Fruit fly (Drosophila melanogaster): ENCODE results near the gene CG3347.

DNA sequence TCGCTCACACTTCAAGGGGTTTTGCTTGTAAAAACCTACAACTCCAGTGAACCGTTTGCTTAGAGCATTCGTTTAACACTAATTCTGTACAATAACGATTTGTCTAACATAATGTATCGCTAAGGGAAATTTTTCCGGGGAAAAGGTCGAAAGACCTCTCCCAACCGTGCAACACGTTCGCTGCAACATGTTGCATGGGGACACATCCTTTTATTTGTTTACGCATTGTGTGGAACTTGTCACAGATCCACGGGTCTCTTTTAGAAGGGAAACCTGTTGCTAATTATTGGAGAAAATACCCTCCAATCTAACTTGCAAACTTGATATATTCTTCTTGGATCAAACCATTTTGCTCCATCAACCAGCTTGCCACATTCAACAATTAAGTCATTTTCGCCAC lies 3.6 kb upstream of the CG3347 start:
- TF ChIP-seq Jra (GFP tag; optimal IDR thresholded peaks at IDR 0.05) (no peak), Dif (GFP tag; optimal IDR thresholded peaks at IDR 0.05; ENCODE audit: partially characterized antibody) (no peak), dmrt93B (GFP tag; optimal IDR thresholded peaks at IDR 0.05) (no peak), foxo (GFP tag; optimal IDR thresholded peaks at IDR 0.05) (no peak), sv (GFP tag; optimal IDR thresholded peaks at IDR 0.05) (no peak), Mio (GFP tag; optimal IDR thresholded peaks at IDR 0.05) (no peak), br (GFP tag; optimal IDR thresholded peaks at IDR 0.05) (no peak), h (GFP tag; optimal IDR thresholded peaks at IDR 0.05) (no peak), ey (GFP tag; optimal IDR thresholded peaks at IDR 0.05) (no peak), CG32264 (GFP tag; optimal IDR thresholded peaks at IDR 0.05) (no peak)
